Fruit fly (Drosophila melanogaster): ENCODE data around the gene bur.

The bur gene

DNA sequence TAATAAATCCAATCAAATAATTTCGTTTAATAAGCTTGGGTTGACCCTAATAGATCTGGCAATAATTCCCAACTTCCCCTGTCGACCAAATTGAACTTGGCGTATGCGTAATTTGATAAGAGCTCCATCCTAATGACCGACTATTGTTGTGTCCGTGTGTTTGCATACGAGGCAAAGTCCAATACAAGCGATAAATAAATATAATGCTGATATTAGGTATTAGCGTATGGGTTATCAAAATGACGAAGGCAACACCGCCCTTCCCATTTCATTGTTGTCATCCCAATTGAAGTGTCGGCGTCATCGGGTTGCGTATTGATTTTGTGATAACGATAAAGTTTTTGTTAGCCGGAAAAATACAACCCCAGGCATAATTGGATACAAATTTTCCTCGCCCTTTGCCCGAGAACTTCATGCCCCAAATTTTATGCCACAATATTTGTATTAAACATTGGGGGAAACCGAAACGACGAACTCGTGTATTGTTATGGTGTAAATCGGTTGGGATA lies 9.8 kb upstream of the bur start:
- TF ChIP-seq CG17801 (GFP tag; optimal IDR thresholded peaks at IDR 0.05; ENCODE audit: partially characterized antibody): no peak

DNA sequence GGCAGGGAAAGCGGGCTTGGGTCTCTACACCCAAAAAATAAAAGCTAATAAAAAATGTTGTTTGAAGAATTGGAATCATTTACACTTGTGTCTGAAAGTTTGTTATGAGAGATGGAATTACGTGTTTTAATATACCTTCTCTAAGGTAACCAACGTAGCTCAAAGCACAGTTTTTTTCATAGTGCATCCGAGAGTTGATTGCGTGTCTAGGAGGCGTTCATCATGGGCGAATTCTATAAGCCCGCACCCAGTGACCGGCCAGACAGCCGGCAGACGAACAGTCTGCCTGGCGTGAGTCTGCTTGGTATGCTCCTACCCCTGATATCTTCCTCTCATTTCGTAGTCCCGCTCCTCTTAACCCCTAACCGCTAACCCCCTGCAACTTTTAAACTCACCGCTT lies 8.3 kb upstream of the bur start:
- TF ChIP-seq CG17801 (GFP tag; optimal IDR thresholded peaks at IDR 0.05; ENCODE audit: partially characterized antibody): no peak

DNA sequence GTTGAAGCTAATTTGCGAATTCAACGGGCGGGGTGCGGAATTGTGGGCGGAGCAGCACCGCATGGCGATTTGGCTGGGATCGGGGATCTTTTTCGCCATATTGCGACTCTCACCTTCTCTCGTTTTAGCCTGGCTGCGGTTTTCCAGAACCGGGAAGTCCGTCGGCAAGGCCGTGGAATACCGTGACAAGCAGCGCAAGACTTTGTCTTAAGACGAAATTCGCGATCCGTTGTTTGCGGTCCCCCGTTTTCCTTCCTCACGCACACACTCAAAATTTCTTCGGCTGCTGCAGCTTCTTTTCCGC lies 314 bp downstream of the bur start:
- TF ChIP-seq CG17801 (GFP tag; optimal IDR thresholded peaks at IDR 0.05; ENCODE audit: partially characterized antibody): no peak

DNA sequence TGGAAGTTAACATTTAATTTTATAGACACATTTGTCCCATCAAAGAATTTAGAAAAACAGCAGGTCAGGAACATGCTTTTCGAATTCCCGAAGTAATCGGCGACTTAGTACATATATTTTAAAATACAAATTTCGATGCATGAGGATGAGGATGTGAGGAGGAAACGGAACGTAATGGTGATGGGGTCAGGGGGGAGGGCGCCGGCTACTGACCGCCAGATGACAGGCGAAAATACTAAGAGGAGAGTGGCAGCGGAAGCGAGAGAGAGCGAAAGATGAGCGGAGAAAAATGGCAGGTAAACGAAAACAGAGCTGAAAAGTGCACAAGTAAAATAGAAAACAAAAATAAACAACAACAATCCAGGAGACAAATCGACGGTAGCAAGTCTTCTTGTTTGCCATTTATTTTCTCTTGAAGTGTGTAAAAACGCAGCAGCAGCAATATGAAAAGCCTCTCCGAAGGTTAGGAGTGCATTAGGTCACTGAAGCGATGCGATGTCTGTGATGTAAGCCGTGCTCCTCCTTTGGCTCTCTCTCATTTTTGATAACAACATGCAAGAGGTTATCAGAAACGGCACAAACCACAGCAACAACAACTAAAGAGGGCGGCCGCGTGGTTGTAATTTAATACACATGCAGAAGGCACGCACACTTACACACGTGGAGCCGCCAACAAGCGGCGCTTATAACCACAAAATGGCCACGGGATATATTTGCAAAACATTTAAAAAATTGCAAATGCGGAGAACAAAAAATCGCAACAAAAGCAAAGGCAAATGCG lies 857 bp downstream of the bur start:
- TF ChIP-seq CG17801 (GFP tag; optimal IDR thresholded peaks at IDR 0.05; ENCODE audit: partially characterized antibody): no peak

DNA sequence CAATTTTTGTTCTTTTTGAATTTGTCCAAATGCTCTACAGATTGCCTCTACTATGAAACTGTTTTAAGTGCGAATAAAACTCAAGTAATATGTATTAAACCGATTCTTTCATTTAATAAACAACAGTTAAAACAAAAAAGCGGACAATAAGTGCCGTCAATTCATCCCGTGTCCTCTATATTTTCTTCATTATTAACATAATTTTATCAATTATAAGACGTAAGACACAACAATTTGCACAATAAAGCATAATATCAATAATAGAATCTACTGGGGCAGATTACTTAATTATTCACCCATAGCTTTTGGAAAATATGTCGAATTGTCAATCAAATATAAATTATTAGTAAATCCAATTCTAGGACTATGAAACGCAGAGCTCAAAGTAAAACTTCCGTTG lies 6.6 kb downstream of the bur start, which contains the start of gene CG31627:
Gene CG31627 (plus strand): TSS at position 301 of the 400 bp plus-strand sequence.
- no peak for TF ChIP-seq CG17801 (GFP tag; optimal IDR thresholded peaks at IDR 0.05; ENCODE audit: partially characterized antibody)

DNA sequence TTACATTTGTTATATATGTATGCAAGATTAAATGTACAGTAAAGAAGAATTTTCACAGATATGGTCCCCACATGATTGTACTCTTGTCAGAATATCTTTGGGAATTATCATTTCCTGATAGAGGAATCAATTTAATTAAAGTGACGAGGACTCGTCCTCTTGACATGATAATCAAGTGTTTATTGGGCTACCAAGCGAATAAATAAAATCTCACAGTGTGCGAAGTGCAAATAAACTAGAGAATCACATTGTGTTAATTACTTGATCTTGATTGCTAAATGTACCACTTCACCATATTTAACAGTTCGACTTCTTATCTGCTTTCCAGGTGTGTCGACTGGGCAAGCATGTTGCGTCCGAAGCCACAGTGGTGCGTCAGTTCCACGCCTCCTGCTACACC lies 9.6 kb downstream of the bur start:
- no peak for TF ChIP-seq CG17801 (GFP tag; optimal IDR thresholded peaks at IDR 0.05; ENCODE audit: partially characterized antibody)

DNA sequence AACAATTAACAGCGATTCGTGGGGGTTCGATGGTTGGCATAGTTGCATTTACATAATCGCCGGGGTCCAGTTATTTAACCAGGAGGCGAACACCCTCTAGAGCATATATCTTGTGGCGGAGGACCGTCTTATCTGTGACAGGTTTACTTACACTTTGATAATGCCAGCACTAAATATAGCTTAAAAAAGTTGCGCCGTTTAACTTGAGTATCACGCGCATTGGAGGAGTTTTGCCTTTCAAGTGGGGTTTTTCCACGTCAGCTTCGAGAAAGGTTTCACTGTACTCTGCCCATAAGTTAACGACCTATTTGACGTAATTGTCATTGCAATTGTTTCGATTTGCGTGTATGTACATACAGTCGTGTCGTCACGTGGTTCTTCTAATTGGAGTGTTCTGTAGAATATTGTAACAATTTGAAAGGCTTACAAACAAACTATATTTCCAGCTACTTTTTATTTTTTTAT lies 10.3 kb downstream of the bur start:
- TF ChIP-seq CG17801 (GFP tag; optimal IDR thresholded peaks at IDR 0.05; ENCODE audit: partially characterized antibody): no peak

DNA sequence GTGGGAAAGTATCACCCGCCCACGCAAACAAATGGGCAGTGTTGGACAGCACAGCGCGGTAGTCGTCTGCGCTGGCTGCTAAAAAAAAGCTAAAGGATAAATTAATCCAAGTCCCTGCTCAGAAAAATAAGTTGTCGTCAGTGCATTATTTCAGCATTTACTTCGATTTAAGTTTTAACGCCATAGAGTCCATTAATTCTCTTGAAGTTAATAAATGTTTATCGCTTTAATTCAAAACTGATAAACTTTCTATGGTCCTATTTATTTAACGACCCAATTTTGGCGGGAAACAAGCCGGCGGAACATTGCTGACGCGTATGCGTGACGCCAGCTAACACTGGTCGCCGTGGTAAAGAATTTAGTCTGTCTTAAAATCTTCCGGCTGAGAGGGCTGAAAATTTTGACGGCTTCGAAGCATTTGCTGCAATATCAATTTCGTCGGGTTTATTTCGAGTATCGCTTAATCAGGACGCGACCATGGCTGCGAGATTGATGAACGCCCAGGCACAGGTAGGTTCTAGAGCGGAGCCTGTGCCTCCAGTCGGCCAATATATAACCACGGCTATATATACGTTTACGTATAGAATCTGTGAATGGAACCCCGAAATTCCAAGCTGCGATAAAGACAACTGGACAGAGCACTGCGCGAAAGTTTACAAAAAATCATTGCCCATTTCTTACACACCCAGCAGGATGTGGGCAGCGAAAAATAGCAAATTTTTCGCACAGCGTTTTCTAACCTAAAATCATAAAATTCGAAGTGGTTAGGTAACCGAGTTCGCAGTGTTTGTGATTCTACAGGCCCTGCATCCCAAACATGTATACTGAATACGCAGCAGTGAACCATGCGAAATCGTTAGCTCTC lies 11.0 kb downstream of the bur start, which contains the start of the genes mAcon1, CG43345 and CG43346:
Gene mAcon1 (plus strand): TSS at position 276 of the 865 bp plus-strand sequence.
Gene CG43345 (minus strand): TSS at position 287 of the 865 bp plus-strand sequence.
Gene CG43346 (minus strand): TSS at position 287 of the 865 bp plus-strand sequence.
- TF ChIP-seq CG17801 (GFP tag; optimal IDR thresholded peaks at IDR 0.05; ENCODE audit: partially characterized antibody): peak; percentile 71

DNA sequence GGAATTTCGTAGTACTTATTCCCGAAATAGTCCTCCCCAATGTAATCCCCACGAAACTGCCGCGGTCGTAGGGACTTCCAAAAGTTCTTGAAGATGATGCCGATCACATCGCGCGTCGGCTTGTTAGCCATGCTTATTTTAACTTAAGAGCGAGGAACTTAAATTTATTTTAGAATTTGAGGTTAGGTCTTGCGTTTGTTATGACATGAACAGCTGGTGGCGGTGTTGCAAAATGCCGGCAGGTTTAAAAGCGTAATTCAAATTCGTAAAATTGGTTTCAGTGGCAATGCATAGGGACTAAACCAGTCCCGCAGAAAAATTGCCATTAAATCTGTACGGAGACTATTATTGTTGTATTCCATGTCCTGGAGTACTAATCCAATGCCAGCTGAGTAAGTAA lies 13.1 kb downstream of the bur start:
- TF ChIP-seq CG17801 (GFP tag; optimal IDR thresholded peaks at IDR 0.05; ENCODE audit: partially characterized antibody): peak; percentile 47

DNA sequence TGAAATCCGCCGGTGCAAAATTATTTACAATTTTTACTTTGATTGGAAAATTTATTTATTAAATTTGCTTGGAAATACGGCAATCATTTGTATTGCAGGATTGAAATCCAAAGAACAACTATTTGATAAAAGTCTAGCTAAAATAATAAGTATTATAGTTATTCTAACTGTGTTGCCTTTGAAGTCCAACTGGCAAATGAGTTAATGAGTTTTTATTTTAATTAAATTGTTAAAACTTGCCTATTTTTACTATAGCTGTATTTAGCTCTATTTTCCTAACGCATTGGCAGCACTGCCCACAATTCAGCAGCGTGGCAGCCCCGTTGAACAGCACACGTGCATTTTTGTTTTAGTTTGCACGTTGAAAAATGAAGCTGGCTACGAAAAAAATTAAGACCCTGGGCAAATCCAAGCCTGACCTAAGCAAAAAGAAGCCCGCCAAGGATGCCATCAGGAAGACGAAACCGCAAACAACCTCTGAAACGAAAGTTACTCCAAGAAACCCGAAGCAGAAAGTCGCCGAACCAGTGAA lies 16.1 kb downstream of the bur start, which contains the start of gene Noc2:
Gene Noc2 (plus strand): TSS at position 331 of the 532 bp plus-strand sequence.
- no peak for TF ChIP-seq CG17801 (GFP tag; optimal IDR thresholded peaks at IDR 0.05; ENCODE audit: partially characterized antibody)

DNA sequence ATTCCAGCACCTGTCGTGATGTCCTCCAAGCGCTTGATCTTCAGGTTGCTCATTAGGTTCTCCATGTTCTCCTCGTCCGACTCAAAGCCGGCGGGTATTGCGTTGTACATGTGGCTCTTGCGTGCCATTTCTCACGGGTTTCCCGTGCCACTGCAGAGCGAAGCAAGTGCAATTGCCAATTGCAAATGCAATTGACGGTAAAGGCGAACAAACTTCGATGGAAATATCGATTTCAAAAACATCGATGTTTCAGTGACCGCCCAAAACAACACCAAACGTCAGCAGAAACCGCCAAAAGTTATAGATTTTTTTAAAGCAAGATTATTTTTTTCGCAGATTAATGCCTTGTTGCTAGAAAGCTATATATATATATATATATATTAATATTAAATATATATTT lies 16.6 kb downstream of the bur start, which contains the start of gene Nbr:
Gene Nbr (minus strand): TSS at position 209 of the 400 bp plus-strand sequence.
- TF ChIP-seq CG17801 (GFP tag; optimal IDR thresholded peaks at IDR 0.05; ENCODE audit: partially characterized antibody): peak; percentile 52

DNA sequence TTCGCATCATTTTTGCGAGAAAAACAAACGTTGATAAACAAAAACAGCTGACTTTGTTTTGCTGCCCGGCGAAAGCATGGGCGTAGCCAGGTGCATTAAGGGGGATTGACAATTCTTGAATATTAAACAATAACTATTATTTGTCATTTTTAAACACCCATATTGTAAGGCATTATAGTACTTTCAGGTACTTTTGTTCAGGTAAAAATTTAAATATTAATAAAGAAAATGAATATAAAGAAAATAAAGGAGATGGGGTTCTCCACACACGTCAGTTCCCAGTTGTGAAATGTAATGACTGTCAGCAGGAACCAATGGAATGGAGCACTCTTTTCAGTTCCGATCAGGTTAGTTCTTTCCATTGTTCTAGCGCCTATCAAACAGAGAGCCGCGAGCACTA lies 20.9 kb downstream of the bur start, which contains the start of the genes Coq3 and Pld3:
Gene Coq3 (minus strand): TSS at position 58 of the 400 bp plus-strand sequence.
Gene Pld3 (plus strand): TSS at position 294 of the 400 bp plus-strand sequence.
- TF ChIP-seq CG17801 (GFP tag; optimal IDR thresholded peaks at IDR 0.05; ENCODE audit: partially characterized antibody): peak; percentile 93

DNA sequence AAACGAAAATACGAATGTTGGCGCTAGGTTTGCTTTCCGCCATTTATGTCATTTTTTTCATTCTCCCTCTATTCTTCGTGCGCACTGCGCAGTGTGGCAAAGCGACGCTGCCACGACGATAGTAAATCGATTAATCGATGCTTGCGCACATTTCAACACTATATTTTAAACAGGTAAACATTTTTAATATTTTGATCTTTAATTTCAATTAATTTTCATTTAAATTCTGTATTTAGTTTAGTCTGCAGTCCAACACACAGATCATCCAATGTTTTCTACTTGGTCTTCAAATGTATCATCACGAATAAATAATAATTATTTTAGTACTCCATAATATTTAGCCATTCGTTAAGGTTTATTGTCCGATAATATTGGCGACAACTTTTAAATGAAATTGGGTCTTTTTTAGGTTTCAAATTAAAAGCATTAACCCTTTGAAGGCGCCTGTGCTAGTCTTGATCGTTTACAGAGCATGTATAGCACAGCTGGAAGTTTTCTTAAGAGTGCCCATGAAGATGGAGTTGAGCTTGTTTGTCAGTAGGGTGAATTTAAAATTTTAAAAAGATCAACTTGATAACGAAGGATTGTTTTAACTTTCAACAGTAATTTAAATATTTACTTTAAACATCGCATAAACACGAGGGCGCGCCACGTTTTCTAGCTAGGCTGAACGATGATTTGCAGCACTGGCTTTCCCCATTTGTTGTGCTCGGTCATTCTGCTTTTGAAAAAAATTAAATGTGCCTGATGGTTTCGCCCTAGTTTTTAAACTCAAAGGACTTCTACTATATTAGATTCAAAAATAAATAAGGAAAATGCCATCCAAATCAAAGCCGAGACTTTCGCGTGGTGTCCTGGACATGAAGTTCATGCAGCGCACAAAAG lies 23.1 kb downstream of the bur start, which contains the start of the genes Mpp6 and E2f2:
Gene Mpp6 (plus strand): TSS at position 133 of the 885 bp plus-strand sequence.
Gene E2f2 (minus strand): TSS at position 594 of the 885 bp plus-strand sequence.
- peak; percentile 52 for TF ChIP-seq CG17801 (GFP tag; optimal IDR thresholded peaks at IDR 0.05; ENCODE audit: partially characterized antibody)

DNA sequence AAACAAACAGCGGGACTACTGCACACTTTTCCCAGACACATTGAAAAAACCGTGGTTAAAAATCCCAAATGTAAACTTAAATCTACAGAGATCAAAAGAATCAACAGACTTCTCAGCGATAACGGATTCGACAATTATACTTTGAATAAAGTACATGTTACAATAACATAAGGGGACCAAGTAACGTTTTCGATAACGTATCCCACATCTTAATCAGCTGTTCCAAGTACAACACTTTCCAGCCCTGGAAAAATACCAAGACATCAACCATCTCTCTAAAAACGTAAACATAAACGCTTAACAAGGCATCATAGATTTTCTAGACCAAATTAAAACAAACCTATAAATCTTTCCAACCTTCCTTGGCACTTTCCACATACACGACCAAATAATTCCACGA lies 25.6 kb downstream of the bur start:
- no peak for TF ChIP-seq CG17801 (GFP tag; optimal IDR thresholded peaks at IDR 0.05; ENCODE audit: partially characterized antibody)

Data from ovary, adult (tissue).